Worm (Caenorhabditis elegans): Measurements from ENCODE around the gene F49E11.2.

The F49E11.2 gene

ce11 chrIV:13038888-13039287, at the start of gene F49E11.2:
TSS of gene F49E11.2 (minus strand) at chrIV:13038988.
- no peak for TF ChIP-seq lsy-2 (tag; optimal IDR thresholded peaks at IDR 0.05)
- TF ChIP-seq mep-1 (tag; optimal IDR thresholded peaks at IDR 0.05), result no peak
- no peak for TF ChIP-seq nhr-28 (tag; optimal IDR thresholded peaks at IDR 0.05)
- no peak for TF ChIP-seq elt-3 (tag; optimal IDR thresholded peaks at IDR 0.05)
- TF ChIP-seq ces-1 (GFP tag; optimal IDR thresholded peaks at IDR 0.05), result no peak
- no peak for TF ChIP-seq nhr-11 (tag; optimal IDR thresholded peaks at IDR 0.05)
- no peak for TF ChIP-seq ceh-63 (GFP tag; optimal IDR thresholded peaks at IDR 0.05)
- no peak for TF ChIP-seq efl-3 (GFP tag; optimal IDR thresholded peaks at IDR 0.05)
- TF ChIP-seq egl-27 (tag; optimal IDR thresholded peaks at IDR 0.05), result no peak
- no peak for TF ChIP-seq snu-23 (GFP tag; optimal IDR thresholded peaks at IDR 0.05)

- no peak for TF ChIP-seq dsc-1 (tag; optimal IDR thresholded peaks at IDR 0.05)
- TF ChIP-seq jun-1 (tag; optimal IDR thresholded peaks at IDR 0.05), result no peak
- no peak for TF ChIP-seq ces-1 (GFP tag; optimal IDR thresholded peaks at IDR 0.05)
- no peak for TF ChIP-seq sup-37 (GFP tag; optimal IDR thresholded peaks at IDR 0.05)
- TF ChIP-seq mep-1 (tag; optimal IDR thresholded peaks at IDR 0.05), result no peak
- TF ChIP-seq xbp-1 (tag; optimal IDR thresholded peaks at IDR 0.05), result no peak
Observed at ce11 chrIV:13086705-13087104, 47.9 kb upstream of the F49E11.2 start, which contains the start of gene spin-2. TSS of gene spin-2 (plus strand) at chrIV:13087005.

DNA sequence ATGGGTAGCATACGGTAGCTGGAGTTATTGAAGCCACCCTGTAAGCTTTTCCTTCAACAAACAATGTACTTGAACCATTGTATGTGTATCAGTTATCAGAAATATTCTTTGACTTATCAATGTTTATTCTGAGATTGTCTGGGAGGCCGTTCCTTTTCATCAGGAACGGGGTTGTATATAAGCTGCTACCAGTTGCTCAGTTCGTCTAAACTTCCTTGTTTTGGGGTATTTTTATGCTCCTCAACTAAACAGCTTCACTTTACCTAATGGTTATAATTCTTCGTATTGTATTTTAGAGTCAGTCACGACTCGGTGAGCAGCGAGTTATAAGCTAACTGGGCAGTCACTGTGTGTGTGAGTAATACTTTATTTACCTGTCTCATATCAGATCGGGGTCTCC, 46.9 kb upstream of the F49E11.2 start:
- TF ChIP-seq isw-1 (GFP tag; IDR thresholded peaks at IDR 0.05), result no peak
- TF ChIP-seq sox-4 (tag; optimal IDR thresholded peaks at IDR 0.05), result no peak
- no peak for TF ChIP-seq nhr-71 (tag; optimal IDR thresholded peaks at IDR 0.05)
- TF ChIP-seq lin-35 (GFP tag; optimal IDR thresholded peaks at IDR 0.05), result no peak
- no peak for TF ChIP-seq nhr-76 (tag; optimal IDR thresholded peaks at IDR 0.05)
- TF ChIP-seq irx-1 (tag; optimal IDR thresholded peaks at IDR 0.05), result no peak
- no peak for TF ChIP-seq elt-3 (tag; optimal IDR thresholded peaks at IDR 0.05)
- no peak for TF ChIP-seq vab-15 (tag; optimal IDR thresholded peaks at IDR 0.05)
- no peak for TF ChIP-seq sptf-1 (tag; optimal IDR thresholded peaks at IDR 0.05)
- TF ChIP-seq unc-130 (tag; optimal IDR thresholded peaks at IDR 0.05), result no peak
- no peak for TF ChIP-seq Y116A8C.19 (tag; optimal IDR thresholded peaks at IDR 0.05; ENCODE audit: borderline replicate concordance)
- no peak for TF ChIP-seq mef-2 (tag; optimal IDR thresholded peaks at IDR 0.05)
- TF ChIP-seq dsc-1 (tag; optimal IDR thresholded peaks at IDR 0.05), result no peak
- no peak for TF ChIP-seq lin-39 (tag; optimal IDR thresholded peaks at IDR 0.05)
- TF ChIP-seq F16B12.6 (tag; optimal IDR thresholded peaks at IDR 0.05), result no peak

ce11 chrIV:13082836-13083763, 44.3 kb upstream of the F49E11.2 start:
- TF ChIP-seq nhr-90 (tag; optimal IDR thresholded peaks at IDR 0.05; ENCODE audit: poor library complexity) (peak; percentile 28), ceh-88 (GFP tag; IDR thresholded peaks at IDR 0.05) (no peak), ets-5 (GFP tag; IDR thresholded peaks at IDR 0.05) (no peak), blmp-1 (tag; optimal IDR thresholded peaks at IDR 0.05) (peak; percentile 4), nhr-85 (tag) (peak; percentile 54), lin-15B (tag; optimal IDR thresholded peaks at IDR 0.05) (no peak), mdl-1 (tag; optimal IDR thresholded peaks at IDR 0.05) (no peak), ceh-8 (GFP tag; optimal IDR thresholded peaks at IDR 0.05) (no peak), nhr-47 (tag; optimal IDR thresholded peaks at IDR 0.05) (peak; percentile 30), mef-2 (tag; optimal IDR thresholded peaks at IDR 0.05) (no peak), snpc-4 (tag; optimal IDR thresholded peaks at IDR 0.05) (no peak), fos-1 (tag; optimal IDR thresholded peaks at IDR 0.05) (no peak), unc-86 (tag; optimal IDR thresholded peaks at IDR 0.05) (no peak), lsy-2 (tag; optimal IDR thresholded peaks at IDR 0.05) (no peak), dsc-1 (tag; optimal IDR thresholded peaks at IDR 0.05) (no peak), tlp-1 (tag; optimal IDR thresholded peaks at IDR 0.05) (no peak), nhr-76 (tag; optimal IDR thresholded peaks at IDR 0.05) (no peak), rnt-1 (tag; optimal IDR thresholded peaks at IDR 0.05) (no peak), ceh-63 (GFP tag; optimal IDR thresholded peaks at IDR 0.05) (no peak), efl-1 (optimal IDR thresholded peaks at IDR 0.05) (no peak), efl-1 (GFP tag; optimal IDR thresholded peaks at IDR 0.05 in 1 of 2) (no peak), nhr-77 (tag; optimal IDR thresholded peaks at IDR 0.05) (no peak), egl-27 (tag; optimal IDR thresholded peaks at IDR 0.05) (no peak), tbx-2 (tag; optimal IDR thresholded peaks at IDR 0.05) (no peak), zip-4 (GFP tag; optimal IDR thresholded peaks at IDR 0.05) (no peak), vab-15 (tag; optimal IDR thresholded peaks at IDR 0.05) (no peak), mep-1 (tag; optimal IDR thresholded peaks at IDR 0.05) (no peak), nhr-71 (tag; optimal IDR thresholded peaks at IDR 0.05) (peak; percentile 48), sptf-1 (tag; optimal IDR thresholded peaks at IDR 0.05) (no peak)

Measured in whole organism, L1 larva.